Fruit fly (Drosophila melanogaster) whole organism, embryonic: ENCODE measurements around the gene mRpL4.

Experiments
- CG10267 ChIP-seq: fragments of 200-800 bp; sonication (Bioruptor generic); optimal IDR thresholded peaks from 2 replicates; lab custom pipeline; 2018; ENCODE audit warnings: missing biosample characterization, mild to moderate bottlenecking, missing genetic modification characterization, moderate library complexity
- CG12391 ChIP-seq: fragments of 200-800 bp; sonication (Bioruptor generic); optimal IDR thresholded peaks from 3 replicates; lab custom pipeline; 2018; ENCODE audit warnings: missing biosample characterization, mild to moderate bottlenecking, missing genetic modification characterization, moderate library complexity
- CG12659 ChIP-seq: fragments of 200-800 bp; sonication (Bioruptor generic); optimal IDR thresholded peaks from 3 replicates; lab custom pipeline; 2017; ENCODE audit warnings: mild to moderate bottlenecking, missing biosample characterization, missing genetic modification reagents, missing genetic modification characterization
- CG15696 ChIP-seq: fragments of 200-800 bp; sonication (Bioruptor generic); optimal IDR thresholded peaks from 2 replicates; lab custom pipeline; 2019; ENCODE audit warnings: missing biosample characterization, mild to moderate bottlenecking, missing genetic modification characterization, moderate library complexity
- CG16863 ChIP-seq: fragments of 200-800 bp; sonication (Bioruptor generic); optimal IDR thresholded peaks from 3 replicates; lab custom pipeline; 2016; ENCODE audit warnings: missing biosample characterization, missing genetic modification characterization
- CG17802 ChIP-seq: fragments of 200-800 bp; sonication (Bioruptor generic); optimal IDR thresholded peaks from 2 replicates; lab custom pipeline; 2018; ENCODE audit warnings: missing biosample characterization, mild to moderate bottlenecking, missing genetic modification characterization, moderate library complexity
- CG2120 ChIP-seq: fragments of 200-800 bp; sonication (Bioruptor generic); optimal IDR thresholded peaks from 3 replicates; lab custom pipeline; 2016; ENCODE audit warnings: missing biosample characterization, missing genetic modification characterization
- CG30403 ChIP-seq: fragments of 200-800 bp; sonication (Bioruptor generic); optimal IDR thresholded peaks from 3 replicates; lab custom pipeline; 2016; ENCODE audit warnings: missing biosample characterization, missing genetic modification characterization
- CG31365 ChIP-seq: fragments of 200-800 bp; sonication (Bioruptor generic); optimal IDR thresholded peaks from 2 replicates; lab custom pipeline; 2018; ENCODE audit warnings: missing biosample characterization, mild to moderate bottlenecking, missing genetic modification characterization
- CG34422 ChIP-seq: fragments of 200-800 bp; sonication (Bioruptor generic); IDR thresholded peaks from 3 replicates; pipeline ENCODE4 v1.3.6; 2022; ENCODE audit warnings: missing biosample characterization, missing genetic modification characterization
- CG4820 ChIP-seq: fragments of 200-800 bp; sonication (Bioruptor generic); optimal IDR thresholded peaks from 3 replicates; lab custom pipeline; 2016; ENCODE audit warnings: missing biosample characterization, missing genetic modification characterization
- CG6254 ChIP-seq: fragments of 200-800 bp; sonication (Bioruptor generic); optimal IDR thresholded peaks from 3 replicates; lab custom pipeline; 2017; ENCODE audit warnings: mild to moderate bottlenecking, missing biosample characterization, missing genetic modification reagents, missing genetic modification characterization
- CoRest ChIP-seq: fragments of 200-800 bp; sonication (Bioruptor generic); optimal IDR thresholded peaks from 3 replicates; lab custom pipeline; 2018; ENCODE audit warnings: missing biosample characterization, mild to moderate bottlenecking, missing genetic modification characterization, moderate library complexity
- Dbx ChIP-seq: fragments of 200-800 bp; sonication (Bioruptor generic); IDR thresholded peaks from 3 replicates; pipeline ENCODE4 v1.3.6; 2022; ENCODE audit warnings: missing biosample characterization, missing genetic modification characterization
- Dp ChIP-seq: fragments of 200-800 bp; sonication (Bioruptor generic); optimal IDR thresholded peaks from 2 replicates; lab custom pipeline; 2018; ENCODE audit warnings: missing biosample characterization, mild to moderate bottlenecking, missing genetic modification characterization, moderate library complexity
- Ets65A ChIP-seq: fragments of 200-800 bp; sonication (Bioruptor generic); peaks from one replicate; lab custom pipeline; 2016; ENCODE audit warnings: missing biosample characterization, missing genetic modification characterization
- Ets97D ChIP-seq: fragments of 200-800 bp; sonication (Bioruptor generic); optimal IDR thresholded peaks from 3 replicates; lab custom pipeline; 2016; ENCODE audit warnings: missing biosample characterization, missing genetic modification characterization
- Fer1 ChIP-seq: fragments of 200-800 bp; sonication (Bioruptor generic); optimal IDR thresholded peaks from 2 replicates; lab custom pipeline; 2017; ENCODE audit warnings: missing biosample characterization, mild to moderate bottlenecking, missing genetic modification characterization
- Hsf ChIP-seq: fragments of 200-800 bp; sonication (Bioruptor generic); optimal IDR thresholded peaks from 3 replicates; lab custom pipeline; 2016; ENCODE audit warnings: missing biosample characterization, missing genetic modification characterization
- Ptx1 ChIP-seq: fragments of 200-800 bp; sonication (Bioruptor generic); IDR thresholded peaks from 2 replicates; pipeline ENCODE4 v1.3.6; 2022; ENCODE audit warnings: missing biosample characterization, missing genetic modification characterization
- Rfx ChIP-seq: fragments of 200-800 bp; sonication (Bioruptor generic); IDR thresholded peaks from 2 replicates; pipeline ENCODE4 v1.3.6; 2022; ENCODE audit warnings: missing biosample characterization, missing genetic modification characterization
- Scr ChIP-seq: fragments of 200-800 bp; sonication (Bioruptor generic); IDR thresholded peaks from 2 replicates; pipeline ENCODE4 v1.3.6; 2022; ENCODE audit warnings: missing biosample characterization, missing genetic modification characterization; ENCODE audit not compliant: partially characterized antibody
- Six4 ChIP-seq: fragments of 200-800 bp; sonication (Bioruptor generic); optimal IDR thresholded peaks from 2 replicates; lab custom pipeline; 2016; ENCODE audit warnings: missing biosample characterization, missing genetic modification characterization
- Ssrp ChIP-seq: fragments of 200-800 bp; sonication (Bioruptor generic); optimal IDR thresholded peaks from 2 replicates; lab custom pipeline; 2018; ENCODE audit warnings: missing biosample characterization, mild to moderate bottlenecking, missing genetic modification characterization, moderate library complexity
- Xbp1 ChIP-seq: fragments of 200-800 bp; sonication (Bioruptor generic); optimal IDR thresholded peaks from 3 replicates; lab custom pipeline; 2016; ENCODE audit warnings: missing biosample characterization, mild to moderate bottlenecking, missing genetic modification characterization
- Xrp1 ChIP-seq: fragments of 200-800 bp; sonication (Bioruptor generic); IDR thresholded peaks from 2 replicates; pipeline ENCODE4 v1.3.6; 2022; ENCODE audit warnings: missing biosample characterization, missing genetic modification characterization
- cato ChIP-seq: fragments of 200-800 bp; sonication (Bioruptor generic); optimal IDR thresholded peaks from 2 replicates; lab custom pipeline; 2016; ENCODE audit warnings: missing biosample characterization, missing genetic modification characterization, borderline replicate concordance
- croc ChIP-seq: fragments of 200-800 bp; sonication (Bioruptor generic); conservative IDR thresholded peaks from 3 replicates; pipeline ENCODE4 v1.3.6; 2022; ENCODE audit warnings: missing biosample characterization, missing genetic modification characterization
- disco-r ChIP-seq: fragments of 200-800 bp; sonication (Bioruptor generic); optimal IDR thresholded peaks from 2 replicates; lab custom pipeline; 2016; ENCODE audit warnings: missing biosample characterization, missing genetic modification characterization
- eyg ChIP-seq: fragments of 200-800 bp; sonication (Bioruptor generic); optimal IDR thresholded peaks from 3 replicates; lab custom pipeline; 2016; ENCODE audit warnings: missing biosample characterization, missing genetic modification characterization
- gcm2 ChIP-seq: fragments of 200-800 bp; sonication (Bioruptor generic); optimal IDR thresholded peaks from 2 replicates; lab custom pipeline; 2016; ENCODE audit warnings: missing biosample characterization, missing genetic modification characterization
- gem ChIP-seq: fragments of 200-800 bp; sonication (Bioruptor generic); optimal IDR thresholded peaks from 2 replicates; lab custom pipeline; 2019; ENCODE audit warnings: missing biosample characterization, mild to moderate bottlenecking, missing genetic modification characterization, moderate library complexity
- gsb-n ChIP-seq: fragments of 200-800 bp; sonication (Bioruptor generic); optimal IDR thresholded peaks from 3 replicates; lab custom pipeline; 2018; ENCODE audit warnings: missing biosample characterization, mild to moderate bottlenecking, missing genetic modification characterization
- lilli ChIP-seq: fragments of 200-800 bp; sonication (Bioruptor generic); optimal IDR thresholded peaks from 3 replicates; lab custom pipeline; 2016; ENCODE audit warnings: missing biosample characterization, missing genetic modification characterization
- odd ChIP-seq: fragments of 200-800 bp; sonication (Bioruptor generic); optimal IDR thresholded peaks from 2 replicates; lab custom pipeline; 2017; ENCODE audit warnings: missing biosample characterization, mild to moderate bottlenecking, missing genetic modification characterization
- pan ChIP-seq, 4 experiments: fragments of >200 bp in 3 of 4; fragments of 200-800 bp in 1 of 4; sonication (Bioruptor generic) in 1 of 4; optimal IDR thresholded peaks in 3 of 4; IDR thresholded peaks in 1 of 4; 2 replicates each; pipeline versions ENCODE4 v1.3.6 to Lab custom; 2017 to 2022; ENCODE audit warnings: missing biosample characterization in 2 of 4, missing genetic modification characterization in 2 of 4, mixed read lengths in 1 of 4
- row ChIP-seq: fragments of 200-800 bp; sonication (Bioruptor generic); IDR thresholded peaks from 3 replicates; pipeline ENCODE4 v1.3.6; 2022; ENCODE audit warnings: missing biosample characterization, missing genetic modification characterization
- sens ChIP-seq: fragments of 200-800 bp; sonication (Bioruptor generic); peaks from one replicate; lab custom pipeline; 2016; ENCODE audit warnings: missing biosample characterization, missing genetic modification characterization
- so ChIP-seq: fragments of 200-800 bp; sonication (Bioruptor generic); IDR thresholded peaks from 3 replicates; pipeline ENCODE4 v1.3.6; 2022; ENCODE audit warnings: missing biosample characterization, missing genetic modification characterization
- stwl ChIP-seq: fragments of 200-800 bp; sonication (Bioruptor generic); optimal IDR thresholded peaks from 3 replicates; lab custom pipeline; 2018; ENCODE audit warnings: missing biosample characterization, mild to moderate bottlenecking, missing genetic modification characterization, moderate library complexity
- toy ChIP-seq: fragments of 200-800 bp; sonication (Bioruptor generic); IDR thresholded peaks from 2 replicates; pipeline ENCODE4 v1.3.6; 2022; ENCODE audit warnings: missing biosample characterization, missing genetic modification characterization
- twi ChIP-seq: fragments of 200-800 bp; optimal IDR thresholded peaks from 2 replicates; lab custom pipeline; 2019; ENCODE audit warnings: missing biosample characterization, mild to moderate bottlenecking, missing genetic modification characterization, moderate library complexity
- vnd ChIP-seq: fragments of 200-800 bp; sonication (Bioruptor generic); IDR thresholded peaks from 3 replicates; pipeline ENCODE4 v1.3.6; 2022; ENCODE audit warnings: missing biosample characterization, missing genetic modification characterization; ENCODE audit not compliant: partially characterized antibody
- zen ChIP-seq: fragments of 200-800 bp; sonication (Bioruptor generic); optimal IDR thresholded peaks from 3 replicates; lab custom pipeline; 2018; ENCODE audit warnings: missing biosample characterization, mild to moderate bottlenecking, missing genetic modification characterization, moderate library complexity

The mRpL4 gene

dm6 chr2L:16302773-16303279, 26.1 kb downstream of the mRpL4 start, which contains the start of gene GMF (continued):
- TF ChIP-seq Fer1 (GFP tag; lab: Kevin White, UChicago) (peak; percentile 2), Ssrp (tag; lab: Kevin White, UChicago) (peak; percentile 41), CG4820 (GFP tag; lab: Kevin White, UChicago) (peak; percentile 21), CoRest (peak; percentile 72), cato (GFP tag; lab: Kevin White, UChicago) (peak; percentile 11), twi (tag; lab: Kevin White, UChicago) (peak; percentile 6), CG10267 (tag; lab: Kevin White, UChicago) (peak; percentile 97), row (GFP tag; lab: Robert Waterston, UW) (peak; percentile 78), Hsf (GFP tag; lab: Kevin White, UChicago) (peak; percentile 25), disco-r (GFP tag; lab: Kevin White, UChicago) (no peak), Rfx (GFP tag; lab: Robert Waterston, UW) (peak; percentile 52), Six4 (GFP tag; lab: Kevin White, UChicago) (peak; percentile 6), CG15696 (peak; percentile 46), toy (GFP tag; lab: Robert Waterston, UW) (no peak), CG12391 (tag; lab: Kevin White, UChicago) (peak; percentile 78), CG17802 (tag; lab: Kevin White, UChicago) (no peak), gem (peak; percentile 74), CG30403 (GFP tag; lab: Kevin White, UChicago) (peak; percentile 49), odd (GFP tag; lab: Kevin White, UChicago) (no peak), zen (tag; lab: Kevin White, UChicago) (peak; percentile 62), Xbp1 (peak; percentile 43), pan (optimal IDR thresholded peaks at IDR 0.05; lab: Kevin White, UChicago) (no peak), pan (GFP tag; optimal IDR thresholded peaks at IDR 0.05 in 1 of 2, IDR thresholded peaks at IDR 0.05 in 1 of 2) (peak in 1 of 2 experiments; percentile 27), CG31365 (tag; lab: Kevin White, UChicago) (no peak), Ets97D (GFP tag; lab: Kevin White, UChicago) (peak; percentile 45), vnd (GFP tag; lab: Robert Waterston, UW) (no peak), Dbx (0 out of 3 replicates have a peak, but pooled peaks have one; percentile 11), eyg (no peak), lilli (GFP tag; lab: Kevin White, UChicago) (peak; percentile 45), Xrp1 (GFP tag; lab: Robert Waterston, UW) (peak; percentile 55), croc (GFP tag; lab: Robert Waterston, UW) (no peak), sens (peak; percentile 82), Dp (GFP tag; lab: Kevin White, UChicago) (peak; percentile 13), so (GFP tag; lab: Robert Waterston, UW) (no peak), CG34422 (GFP tag; lab: Robert Waterston, UW) (0 out of 3 replicates have a peak, but pooled peaks have one; percentile 11), CG16863 (peak; percentile 1), CG2120 (GFP tag; lab: Kevin White, UChicago) (peak; percentile 41), Scr (GFP tag; lab: Robert Waterston, UW) (peak; percentile 44; the same call in 1 of the 2 replicates), CG6254 (GFP tag; lab: Kevin White, UChicago) (no peak), Ptx1 (GFP tag; lab: Robert Waterston, UW) (0 out of 2 replicates have a peak, but pooled peaks have one; percentile 25), stwl (tag; lab: Kevin White, UChicago) (peak; percentile 76), gsb-n (peak; percentile 48), CG12659 (GFP tag; lab: Kevin White, UChicago) (peak; percentile 67), Ets65A (peak; percentile 84), gcm2 (GFP tag; lab: Kevin White, UChicago) (no peak)
